Fruit fly (Drosophila melanogaster) whole organism: Measurements from ENCODE around the gene CG2991.

Experiments
- CG8478 ChIP-seq: fragments of >200 bp; optimal IDR thresholded peaks from 2 replicates; lab custom pipeline; 2018; ENCODE audit warnings: inconsistent platforms
- Dll ChIP-seq: fragments of >200 bp; optimal IDR thresholded peaks from 2 replicates; lab custom pipeline; 2017
- psq ChIP-seq: fragments of >200 bp; optimal IDR thresholded peaks from 2 replicates; lab custom pipeline; 2017

dm6 chr2L:2847112-2847682, 9.8 kb upstream of the CG2991 start, which contains the start of the genes CG3117 and CG2983:
- TF ChIP-seq CG8478 (lab: Kevin White, UChicago), result no peak
- TF ChIP-seq psq, result no peak
- no peak for TF ChIP-seq Dll
